Fruit fly (Drosophila melanogaster) whole organism, pupa: ENCODE results near the gene Trf2.

Source experiments
- CG10348 ChIP-seq: fragments of 200-800 bp; sonication (Bioruptor generic); IDR thresholded peaks from 2 replicates; pipeline ENCODE4 v1.3.6; 2022; ENCODE audit warnings: missing biosample characterization, missing genetic modification characterization
- CG12605 ChIP-seq: fragments of 200-800 bp; sonication (Bioruptor generic); IDR thresholded peaks from 2 replicates; pipeline ENCODE4 v1.3.6; 2022; ENCODE audit warnings: missing biosample characterization, missing genetic modification characterization
- CG13204 ChIP-seq: fragments of 200-800 bp; sonication (Bioruptor generic); optimal IDR thresholded peaks from 2 replicates; lab custom pipeline; 2018; ENCODE audit warnings: missing biosample characterization, mild to moderate bottlenecking, missing genetic modification characterization, moderate library complexity
- CG14655 ChIP-seq: fragments of 200-800 bp; sonication (Bioruptor generic); optimal IDR thresholded peaks from 3 replicates; lab custom pipeline; 2017; ENCODE audit warnings: mild to moderate bottlenecking, missing biosample characterization, missing genetic modification reagents, missing genetic modification characterization
- CG15710 ChIP-seq: fragments of 200-800 bp; sonication (Bioruptor generic); optimal IDR thresholded peaks from 2 replicates; lab custom pipeline; 2018; ENCODE audit warnings: missing biosample characterization, mild to moderate bottlenecking, missing genetic modification characterization, moderate library complexity
- CG17806 ChIP-seq: fragments of 200-800 bp; sonication (Bioruptor generic); optimal IDR thresholded peaks from 2 replicates; lab custom pipeline; 2018; ENCODE audit warnings: missing biosample characterization, mild to moderate bottlenecking, missing genetic modification characterization, moderate library complexity
- CG32121 ChIP-seq: fragments of 200-800 bp; sonication (Bioruptor generic); IDR thresholded peaks from 2 replicates; pipeline ENCODE4 v1.3.6; 2022; ENCODE audit warnings: missing biosample characterization, missing genetic modification characterization
- CG34367 ChIP-seq: fragments of 200-800 bp; sonication (Bioruptor generic); optimal IDR thresholded peaks from 2 replicates; lab custom pipeline; 2018; ENCODE audit warnings: missing biosample characterization, mild to moderate bottlenecking, missing genetic modification characterization
- CG4496 ChIP-seq: fragments of 200-800 bp; sonication (Bioruptor generic); IDR thresholded peaks from 3 replicates; pipeline ENCODE4 v1.3.6; 2022; ENCODE audit warnings: missing biosample characterization, missing genetic modification characterization
- CG8159 ChIP-seq: fragments of 200-800 bp; sonication (Bioruptor generic); optimal IDR thresholded peaks from 3 replicates; lab custom pipeline; 2018; ENCODE audit warnings: missing biosample characterization, mild to moderate bottlenecking, missing genetic modification characterization, moderate library complexity
- CG8301 ChIP-seq: fragments of 200-800 bp; sonication (Bioruptor generic); optimal IDR thresholded peaks from 2 replicates; lab custom pipeline; 2018; ENCODE audit warnings: missing biosample characterization, mild to moderate bottlenecking, missing genetic modification characterization
- CG9948 ChIP-seq: fragments of 200-800 bp; sonication (Bioruptor generic); optimal IDR thresholded peaks from 2 replicates; lab custom pipeline; 2018; ENCODE audit warnings: missing biosample characterization, mild to moderate bottlenecking, missing genetic modification characterization, moderate library complexity
- D1 ChIP-seq: fragments of 200-800 bp; sonication (Bioruptor generic); optimal IDR thresholded peaks from 2 replicates; lab custom pipeline; 2018; ENCODE audit warnings: missing biosample characterization, mild to moderate bottlenecking, missing genetic modification characterization, moderate library complexity
- EcR ChIP-seq: fragments of 200-800 bp; sonication (Bioruptor generic); optimal IDR thresholded peaks from 3 replicates; lab custom pipeline; 2019; ENCODE audit warnings: missing biosample characterization, missing genetic modification characterization, mild to moderate bottlenecking, moderate library complexity, missing genetic modification reagents
- Ets98B ChIP-seq: fragments of 200-800 bp; sonication (Bioruptor generic); IDR thresholded peaks from 2 replicates; pipeline ENCODE4 v1.3.6; 2022; ENCODE audit warnings: missing biosample characterization, missing genetic modification characterization
- Pif1A ChIP-seq: fragments of 200-800 bp; sonication (Bioruptor generic); optimal IDR thresholded peaks from 3 replicates; lab custom pipeline; 2016; ENCODE audit warnings: missing biosample characterization, missing genetic modification characterization
- Pif1B ChIP-seq: fragments of 200-800 bp; sonication (Bioruptor generic); optimal IDR thresholded peaks from 3 replicates; lab custom pipeline; 2016; ENCODE audit warnings: missing biosample characterization, missing genetic modification characterization
- Snoo ChIP-seq: fragments of 200-800 bp; sonication (Bioruptor generic); optimal IDR thresholded peaks from 3 replicates; lab custom pipeline; 2017; ENCODE audit warnings: missing biosample characterization, mild to moderate bottlenecking, missing genetic modification characterization, inconsistent platforms
- fd96Ca ChIP-seq: fragments of 200-800 bp; sonication (Bioruptor generic); IDR thresholded peaks from 3 replicates; pipeline ENCODE4 v1.3.6; 2022; ENCODE audit warnings: missing biosample characterization, missing genetic modification characterization
- gl ChIP-seq: fragments of 200-800 bp; sonication (Bioruptor generic); optimal IDR thresholded peaks from 2 replicates; lab custom pipeline; 2018; ENCODE audit warnings: missing biosample characterization, mild to moderate bottlenecking, missing genetic modification characterization
- rn ChIP-seq: fragments of 200-800 bp; sonication (Bioruptor generic); IDR thresholded peaks from 2 replicates; pipeline ENCODE4 v1.3.6; 2022; ENCODE audit warnings: missing biosample characterization, missing genetic modification characterization

The Trf2 gene

DNA sequence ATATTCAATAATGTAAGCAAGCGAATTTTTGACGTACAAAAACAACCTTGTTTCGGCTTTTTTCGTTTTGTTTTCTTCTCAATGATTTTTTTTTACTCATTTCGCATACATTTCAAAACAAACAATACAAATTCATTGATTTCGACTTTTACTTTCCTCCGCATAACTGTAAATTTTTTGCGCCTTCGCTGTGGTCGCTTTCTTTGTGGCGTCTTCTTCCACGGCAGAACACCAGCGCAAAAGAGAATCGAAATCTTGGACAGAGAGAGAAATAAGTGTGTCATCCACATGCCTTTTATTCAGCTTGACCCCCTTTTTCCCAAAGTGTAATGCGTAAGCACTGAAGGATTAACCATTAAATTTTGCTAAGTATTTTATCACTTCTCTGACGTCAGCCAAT lies 5.3 kb downstream of the Trf2 start:
- TF ChIP-seq CG34367 (tag; lab: Kevin White, UChicago) = no peak
- TF ChIP-seq CG8301 = no peak
- no peak for TF ChIP-seq CG8159 (tag; lab: Kevin White, UChicago)
- no peak for TF ChIP-seq fd96Ca (GFP tag; lab: Robert Waterston, UW)
- TF ChIP-seq rn (GFP tag; lab: Robert Waterston, UW) = no peak
- TF ChIP-seq CG14655 (GFP tag; lab: Kevin White, UChicago) = no peak
- no peak for TF ChIP-seq Pif1B (GFP tag; lab: Kevin White, UChicago)
- no peak for TF ChIP-seq gl (tag; lab: Kevin White, UChicago)
- TF ChIP-seq D1 = no peak

DNA sequence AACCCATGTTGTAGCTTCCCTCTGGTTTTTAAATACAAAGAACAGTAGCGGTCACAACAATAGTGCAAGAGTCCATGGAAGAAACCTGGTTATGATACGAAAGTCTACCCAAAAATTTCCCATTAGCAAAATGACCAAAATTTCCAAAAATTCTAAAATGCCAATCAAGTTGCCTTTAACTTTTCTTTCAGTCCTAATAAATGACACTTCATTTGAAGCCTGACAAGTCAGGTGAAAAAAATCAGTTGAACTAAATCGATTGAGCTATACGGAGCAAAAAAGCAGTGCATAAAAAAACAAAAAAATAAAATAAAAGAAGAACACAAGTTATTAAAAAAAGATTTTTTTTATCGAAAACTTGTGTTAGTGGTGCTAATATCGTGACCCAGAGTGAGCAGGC lies 6.5 kb downstream of the Trf2 start:
- TF ChIP-seq D1 (no peak), fd96Ca (GFP tag; lab: Robert Waterston, UW) (no peak), CG9948 (no peak), CG14655 (GFP tag; lab: Kevin White, UChicago) (no peak), gl (tag; lab: Kevin White, UChicago) (no peak), CG4496 (GFP tag; lab: Robert Waterston, UW) (no peak), Pif1B (GFP tag; lab: Kevin White, UChicago) (no peak), CG8301 (no peak), CG32121 (GFP tag; lab: Robert Waterston, UW) (no peak), Pif1A (no peak), CG10348 (GFP tag; lab: Robert Waterston, UW) (no peak), CG34367 (tag; lab: Kevin White, UChicago) (no peak), EcR (GFP tag; lab: Kevin White, UChicago) (no peak), CG12605 (GFP tag; lab: Robert Waterston, UW) (no peak), CG8159 (tag; lab: Kevin White, UChicago) (no peak)
- TF ChIP-seq, all 21 proteins: peak for 0

DNA sequence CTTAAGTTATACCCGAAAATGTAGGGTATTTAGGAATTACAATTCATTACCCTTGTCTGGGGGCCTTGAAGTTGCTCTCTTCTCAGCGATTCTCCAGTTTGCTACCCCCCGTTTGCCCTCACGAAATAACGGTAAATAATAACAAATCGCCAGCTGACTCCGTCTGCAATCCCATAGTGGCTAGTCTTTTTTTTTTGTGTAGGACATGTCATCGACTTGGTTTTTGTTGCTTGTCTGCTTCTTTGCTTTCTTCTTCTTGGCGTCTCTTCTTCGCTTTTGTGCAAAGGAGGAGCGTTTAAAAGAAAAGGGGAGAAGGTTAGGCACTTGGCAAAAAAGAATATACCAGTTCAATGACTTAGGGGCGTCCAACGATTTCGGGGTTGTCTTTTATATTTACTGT lies 7.1 kb downstream of the Trf2 start:
- TF ChIP-seq Pif1B (GFP tag; lab: Kevin White, UChicago) (no peak), EcR (GFP tag; lab: Kevin White, UChicago) (peak; percentile 76)

DNA sequence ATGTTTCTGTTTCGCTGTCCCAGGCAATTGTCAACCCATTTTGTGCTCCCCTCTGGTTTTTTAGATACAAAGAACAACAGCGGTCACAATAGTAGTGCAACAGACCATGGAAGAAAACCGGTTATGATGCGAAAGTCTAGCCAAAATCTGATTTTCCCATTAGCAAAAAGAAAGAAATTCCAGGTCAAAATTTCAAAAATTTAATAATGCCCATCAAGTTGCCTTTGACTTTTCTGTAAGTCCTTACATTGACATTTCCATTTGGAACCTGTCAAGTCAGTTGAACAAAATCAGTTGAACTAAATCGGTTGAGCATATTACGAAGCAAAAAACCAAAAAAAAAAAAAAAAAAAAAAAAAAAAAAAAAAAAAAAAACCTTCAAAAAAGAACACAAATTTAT lies 7.9 kb downstream of the Trf2 start:
- TF ChIP-seq CG32121 (GFP tag; lab: Robert Waterston, UW) (no peak), CG12605 (GFP tag; lab: Robert Waterston, UW) (no peak), fd96Ca (GFP tag; lab: Robert Waterston, UW) (0 out of 3 replicates have a peak, but pooled peaks have one; percentile 26), CG14655 (GFP tag; lab: Kevin White, UChicago) (peak; percentile 12)

DNA sequence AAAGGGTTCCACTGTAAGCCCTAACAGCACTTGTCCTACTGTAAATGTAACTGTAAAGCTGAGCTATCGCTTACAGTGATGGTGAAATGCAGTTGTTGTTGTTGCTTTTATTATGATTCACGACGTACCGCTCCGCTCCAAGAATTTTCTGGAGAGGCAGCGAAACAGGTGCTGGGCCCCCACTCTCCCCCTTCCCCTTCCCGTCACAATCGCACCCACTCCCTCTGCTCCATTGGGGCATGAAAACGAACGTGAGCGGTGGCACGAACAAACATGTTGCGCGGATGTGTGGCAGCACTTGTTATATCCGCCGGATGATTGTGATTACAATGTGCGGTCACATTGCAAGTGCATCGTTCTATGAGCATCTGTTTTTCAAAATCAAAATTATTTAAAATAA lies 10.5 kb downstream of the Trf2 start:
- TF ChIP-seq CG13204 (GFP tag; lab: Kevin White, UChicago) (peak; percentile 67), CG15710 (tag; lab: Kevin White, UChicago) (no peak)

DNA sequence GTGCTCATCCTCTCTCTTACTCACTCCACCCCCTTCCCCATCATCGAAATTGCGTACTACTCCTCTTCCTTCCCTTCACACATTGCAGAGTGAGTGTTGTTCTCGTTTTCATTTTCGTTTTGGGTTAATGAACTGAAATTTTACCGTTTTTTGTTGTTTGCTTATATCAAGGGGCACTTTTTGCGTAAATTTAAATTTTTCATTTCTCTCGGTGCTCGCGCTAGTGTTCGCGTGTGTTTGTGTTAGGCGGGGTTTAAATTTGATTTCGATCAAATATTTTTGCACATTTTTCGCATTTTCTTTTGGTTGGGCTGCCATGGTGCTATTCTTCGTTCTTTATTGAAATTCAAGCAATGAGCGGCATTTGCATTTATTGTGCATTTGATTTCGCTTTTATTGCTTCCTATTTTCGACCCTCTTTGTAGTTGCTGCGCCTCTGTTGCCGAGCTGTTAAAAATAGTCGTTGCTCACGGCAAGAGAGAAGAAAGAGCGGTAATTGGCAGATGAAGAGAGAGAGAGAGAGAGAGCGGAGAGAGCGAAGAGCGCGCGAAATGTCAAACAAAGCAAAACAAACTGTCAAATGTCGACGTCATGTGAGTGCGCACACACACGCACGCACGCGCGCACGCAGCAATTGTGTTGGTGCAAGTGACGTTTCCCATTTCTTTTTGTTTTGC lies 11.8 kb downstream of the Trf2 start:
- TF ChIP-seq CG10348 (GFP tag; lab: Robert Waterston, UW) = no peak
- peak; percentile 72 for TF ChIP-seq Pif1A
- peak; percentile 33 for TF ChIP-seq CG8159 (tag; lab: Kevin White, UChicago)
- TF ChIP-seq Pif1B (GFP tag; lab: Kevin White, UChicago) = no peak
- TF ChIP-seq Snoo (tag; lab: Kevin White, UChicago) = no peak
- peak; percentile 40 for TF ChIP-seq CG8301
- TF ChIP-seq CG9948 = peak; percentile 16
- TF ChIP-seq CG32121 (GFP tag; lab: Robert Waterston, UW) = peak; percentile 71
- TF ChIP-seq D1 = peak; percentile 31
- peak; percentile 87 for TF ChIP-seq EcR (GFP tag; lab: Kevin White, UChicago)
- peak; percentile 3 for TF ChIP-seq CG17806 (tag; lab: Kevin White, UChicago)
- peak; percentile 81 for TF ChIP-seq CG13204 (GFP tag; lab: Kevin White, UChicago)
- TF ChIP-seq CG34367 (tag; lab: Kevin White, UChicago) = peak; percentile 69
- peak; percentile 90 for TF ChIP-seq gl (tag; lab: Kevin White, UChicago)
- TF ChIP-seq CG14655 (GFP tag; lab: Kevin White, UChicago) = no peak
- no peak; the same call in none of the 3 replicates for TF ChIP-seq fd96Ca (GFP tag; lab: Robert Waterston, UW)
- peak; percentile 96 for TF ChIP-seq CG12605 (GFP tag; lab: Robert Waterston, UW)
- peak; percentile 92 for TF ChIP-seq Ets98B (GFP tag; lab: Robert Waterston, UW)
- TF ChIP-seq CG15710 (tag; lab: Kevin White, UChicago) = peak; percentile 29
- TF ChIP-seq CG4496 (GFP tag; lab: Robert Waterston, UW) = peak; percentile 88
- TF ChIP-seq, all 21 proteins: peak for 15

DNA sequence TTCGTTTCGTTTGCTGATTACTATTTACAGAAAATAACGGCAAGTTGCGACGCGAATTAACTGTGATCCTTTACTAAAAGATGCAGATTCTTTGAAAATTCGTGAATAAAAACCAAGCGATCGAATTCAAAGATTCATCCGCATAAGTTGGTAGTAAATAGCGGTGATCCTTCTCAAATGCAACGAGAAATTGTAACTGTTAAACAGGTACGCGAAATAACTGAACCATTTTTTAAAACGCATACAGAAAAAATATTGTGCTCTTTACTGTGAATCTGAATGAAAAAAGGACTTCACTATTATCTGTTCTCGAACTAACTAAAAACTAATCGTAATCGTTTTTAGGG lies 12.3 kb downstream of the Trf2 start:
- no peak for TF ChIP-seq CG13204 (GFP tag; lab: Kevin White, UChicago)
- no peak for TF ChIP-seq Pif1B (GFP tag; lab: Kevin White, UChicago)
- no peak for TF ChIP-seq CG12605 (GFP tag; lab: Robert Waterston, UW)
- no peak for TF ChIP-seq fd96Ca (GFP tag; lab: Robert Waterston, UW)
- TF ChIP-seq CG15710 (tag; lab: Kevin White, UChicago) = no peak
- TF ChIP-seq rn (GFP tag; lab: Robert Waterston, UW) = no peak
- no peak for TF ChIP-seq CG4496 (GFP tag; lab: Robert Waterston, UW)
- no peak for TF ChIP-seq CG8301
- TF ChIP-seq D1 = no peak
- TF ChIP-seq CG10348 (GFP tag; lab: Robert Waterston, UW) = no peak
- no peak for TF ChIP-seq CG32121 (GFP tag; lab: Robert Waterston, UW)
- TF ChIP-seq gl (tag; lab: Kevin White, UChicago) = no peak
- TF ChIP-seq CG14655 (GFP tag; lab: Kevin White, UChicago) = no peak
